Fruit fly (Drosophila melanogaster): ENCODE measurements around the gene CAH8.

CAH8 gene

dm6 chr3R:22410537-22411360 is 21.2 kb upstream of the CAH8 start, which contains the start of the genes CG13850 and lqfR (continued):
- TF ChIP-seq CG6689 (GFP tag; IDR thresholded peaks at IDR 0.05) (peak; percentile 55), CG12155 (GFP tag; optimal IDR thresholded peaks at IDR 0.05) (peak; percentile 77), CG3995 (GFP tag; optimal IDR thresholded peaks at IDR 0.05) (peak; percentile 69), pros (GFP tag; optimal IDR thresholded peaks at IDR 0.05) (no peak), CG6854 (GFP tag; optimal IDR thresholded peaks at IDR 0.05) (peak; percentile 6), nerfin-2 (GFP tag; IDR thresholded peaks at IDR 0.05; ENCODE audit: partially characterized antibody) (no peak), GATAe (GFP tag; conservative IDR thresholded peaks at IDR 0.05) (no peak), ranshi (GFP tag; IDR thresholded peaks at IDR 0.05) (no peak; the same call in 1 of the 2 replicates), CG17385 (GFP tag; optimal IDR thresholded peaks at IDR 0.05) (peak; percentile 67), CG6813 (GFP tag; optimal IDR thresholded peaks at IDR 0.05) (no peak), odd (GFP tag; optimal IDR thresholded peaks at IDR 0.05) (peak; percentile 68), ap (GFP tag; IDR thresholded peaks at IDR 0.05) (no peak), CG4854 (GFP tag; optimal IDR thresholded peaks at IDR 0.05) (peak; percentile 79), CG13894 (tag; optimal IDR thresholded peaks at IDR 0.05) (no peak), btn (GFP tag; optimal IDR thresholded peaks at IDR 0.05) (no peak), CG17912 (GFP tag; optimal IDR thresholded peaks at IDR 0.05) (peak; percentile 19), E2f1 (GFP tag; IDR thresholded peaks at IDR 0.05) (0 out of 2 replicates have a peak, but pooled peaks have one; percentile 17), Fer3 (tag; optimal IDR thresholded peaks at IDR 0.05) (peak; percentile 64), Atf-2 (GFP tag; optimal IDR thresholded peaks at IDR 0.05) (peak; percentile 75), Drgx (GFP tag; IDR thresholded peaks at IDR 0.05) (peak; percentile 41), CG13624 (GFP tag; optimal IDR thresholded peaks at IDR 0.05) (peak; percentile 81), esg (GFP tag; conservative IDR thresholded peaks at IDR 0.05) (peak; percentile 53; the same call in 1 of the 2 replicates), CG14441 (GFP tag; IDR thresholded peaks at IDR 0.05) (peak; percentile 43; the same call in 1 of the 2 replicates), CG31365 (tag; optimal IDR thresholded peaks at IDR 0.05) (no peak), Sry-β (GFP tag; optimal IDR thresholded peaks at IDR 0.05) (peak; percentile 97), bowl (GFP tag; IDR thresholded peaks at IDR 0.05) (no peak), pfk (GFP tag; optimal IDR thresholded peaks at IDR 0.05) (peak; percentile 11), CG1233 (GFP tag; optimal IDR thresholded peaks at IDR 0.05) (peak; percentile 58), phol (tag; optimal IDR thresholded peaks at IDR 0.05) (peak; percentile 75), Atf3 (GFP tag; optimal IDR thresholded peaks at IDR 0.05) (peak; percentile 37), CG1602 (GFP tag; optimal IDR thresholded peaks at IDR 0.05) (peak; percentile 78), CG7786 (GFP tag; optimal IDR thresholded peaks at IDR 0.05) (peak; percentile 84), chif (GFP tag; optimal IDR thresholded peaks at IDR 0.05) (peak; percentile 44 to 73), CG13123 (GFP tag; optimal IDR thresholded peaks at IDR 0.05) (peak; percentile 63), ara (GFP tag; IDR thresholded peaks at IDR 0.05) (no peak), CG32532 (GFP tag; IDR thresholded peaks at IDR 0.05) (peak; percentile 41; the same call in 1 of the 2 replicates), ab (GFP tag; optimal IDR thresholded peaks at IDR 0.05) (peak; percentile 28), CG8944 (GFP tag; optimal IDR thresholded peaks at IDR 0.05) (peak; percentile 72), CG1647 (GFP tag; optimal IDR thresholded peaks at IDR 0.05) (peak; percentile 64), Camta (GFP tag; optimal IDR thresholded peaks at IDR 0.05) (peak; percentile 71), CrebB (tag; optimal IDR thresholded peaks at IDR 0.05) (no peak), Hr78 (GFP tag; optimal IDR thresholded peaks at IDR 0.05) (no peak), CG18619 (GFP tag; optimal IDR thresholded peaks at IDR 0.05) (peak; percentile 77), CG3163 (GFP tag; optimal IDR thresholded peaks at IDR 0.05) (peak; percentile 59), CG8924 (tag; optimal IDR thresholded peaks at IDR 0.05) (peak; percentile 63), knrl (GFP tag; IDR thresholded peaks at IDR 0.05; ENCODE audit: partially characterized antibody) (no peak), CG10147 (GFP tag; optimal IDR thresholded peaks at IDR 0.05) (peak; percentile 6), CG13775 (GFP tag; optimal IDR thresholded peaks at IDR 0.05) (peak; percentile 84), CG16779 (GFP tag; IDR thresholded peaks at IDR 0.05) (no peak)

Data from whole organism, embryonic.